Fruit fly (Drosophila melanogaster) whole organism, embryonic: Measurements from ENCODE around the gene inaF-B.

ENCODE experiments used
- Bgb ChIP-seq: fragments of 200-800 bp; sonication (Bioruptor generic); IDR thresholded peaks from 2 replicates; pipeline ENCODE4 v1.3.6; 2022; ENCODE audit warnings: missing biosample characterization, missing genetic modification characterization; ENCODE audit not compliant: partially characterized antibody
- CG10565 ChIP-seq: fragments of 200-800 bp; sonication (Bioruptor generic); optimal IDR thresholded peaks from 3 replicates; lab custom pipeline; 2016; ENCODE audit warnings: missing biosample characterization, mild to moderate bottlenecking, missing genetic modification characterization
- CG11398 ChIP-seq: fragments of 200-800 bp; sonication (Bioruptor generic); optimal IDR thresholded peaks from 2 replicates; lab custom pipeline; 2016; ENCODE audit warnings: missing biosample characterization, missing genetic modification characterization
- CG12942 ChIP-seq: fragments of 200-800 bp; sonication (Bioruptor generic); optimal IDR thresholded peaks from 3 replicates; lab custom pipeline; 2016; ENCODE audit warnings: missing biosample characterization, missing genetic modification characterization
- CG13894 ChIP-seq: fragments of 200-800 bp; sonication (Bioruptor generic); optimal IDR thresholded peaks from 3 replicates; lab custom pipeline; 2018; ENCODE audit warnings: missing biosample characterization, mild to moderate bottlenecking, missing genetic modification characterization, moderate library complexity
- CG16863 ChIP-seq: fragments of 200-800 bp; sonication (Bioruptor generic); optimal IDR thresholded peaks from 3 replicates; lab custom pipeline; 2016; ENCODE audit warnings: missing biosample characterization, missing genetic modification characterization
- CG17912 ChIP-seq: fragments of 200-800 bp; sonication (Bioruptor generic); optimal IDR thresholded peaks from 2 replicates; lab custom pipeline; 2018; ENCODE audit warnings: missing biosample characterization, mild to moderate bottlenecking, missing genetic modification characterization
- CG18764 ChIP-seq: fragments of 200-800 bp; sonication (Bioruptor generic); optimal IDR thresholded peaks from 3 replicates; lab custom pipeline; 2016; ENCODE audit warnings: missing biosample characterization, missing genetic modification characterization
- CG2199 ChIP-seq: fragments of 200-800 bp; sonication (Bioruptor generic); IDR thresholded peaks from 3 replicates; pipeline ENCODE4 v1.3.6; 2022; ENCODE audit warnings: missing biosample characterization, missing genetic modification characterization
- CG6854 ChIP-seq: fragments of 200-800 bp; sonication (Bioruptor generic); optimal IDR thresholded peaks from 3 replicates; lab custom pipeline; 2017; ENCODE audit warnings: missing biosample characterization, mild to moderate bottlenecking, missing genetic modification characterization
- CG9609 ChIP-seq: fragments of 200-800 bp; sonication (Bioruptor generic); optimal IDR thresholded peaks from 3 replicates; lab custom pipeline; 2016; ENCODE audit warnings: missing biosample characterization, missing genetic modification characterization
- CG9797 ChIP-seq: fragments of 200-800 bp; sonication (Bioruptor generic); optimal IDR thresholded peaks from 3 replicates; lab custom pipeline; 2018; ENCODE audit warnings: missing biosample characterization, mild to moderate bottlenecking, missing genetic modification characterization
- H15 ChIP-seq: fragments of 200-800 bp; sonication (Bioruptor generic); IDR thresholded peaks from 3 replicates; pipeline ENCODE4 v1.3.6; 2022; ENCODE audit warnings: missing biosample characterization, missing genetic modification characterization
- HHEX ChIP-seq: fragments of 200-800 bp; sonication (Bioruptor generic); optimal IDR thresholded peaks from 3 replicates; lab custom pipeline; 2017; ENCODE audit warnings: missing biosample characterization, mild to moderate bottlenecking, missing genetic modification characterization, missing genetic modification reagents
- Hand ChIP-seq: fragments of 200-800 bp; sonication (Bioruptor generic); optimal IDR thresholded peaks from 2 replicates; lab custom pipeline; 2017; ENCODE audit warnings: mild to moderate bottlenecking, missing biosample characterization, missing genetic modification reagents, missing genetic modification characterization
- HmgZ ChIP-seq: fragments of 200-800 bp; sonication (Bioruptor generic); optimal IDR thresholded peaks from 2 replicates; lab custom pipeline; 2018; ENCODE audit warnings: missing biosample characterization, mild to moderate bottlenecking, missing genetic modification characterization
- Hmx ChIP-seq: fragments of 200-800 bp; sonication (Bioruptor generic); optimal IDR thresholded peaks from 2 replicates; lab custom pipeline; 2016; ENCODE audit warnings: missing biosample characterization, missing genetic modification characterization
- Nf-YA ChIP-seq: fragments of 200-800 bp; sonication (Bioruptor generic); IDR thresholded peaks from 2 replicates; pipeline ENCODE4 v1.3.6; 2022; ENCODE audit warnings: missing biosample characterization, missing genetic modification characterization
- Ptx1 ChIP-seq: fragments of 200-800 bp; sonication (Bioruptor generic); IDR thresholded peaks from 2 replicates; pipeline ENCODE4 v1.3.6; 2022; ENCODE audit warnings: missing biosample characterization, missing genetic modification characterization
- Side ChIP-seq: fragments of 200-800 bp; sonication (Bioruptor generic); optimal IDR thresholded peaks from 2 replicates; lab custom pipeline; 2016; ENCODE audit warnings: missing biosample characterization, missing genetic modification characterization
- Sin3A ChIP-seq: fragments of >200 bp; optimal IDR thresholded peaks from 2 replicates; lab custom pipeline; 2018
- Six4 ChIP-seq: fragments of 200-800 bp; sonication (Bioruptor generic); optimal IDR thresholded peaks from 2 replicates; lab custom pipeline; 2016; ENCODE audit warnings: missing biosample characterization, missing genetic modification characterization
- ac ChIP-seq: fragments of 200-800 bp; sonication (Bioruptor generic); optimal IDR thresholded peaks from 3 replicates; lab custom pipeline; 2017; ENCODE audit warnings: missing biosample characterization, mild to moderate bottlenecking, missing genetic modification characterization
- ara ChIP-seq: fragments of 200-800 bp; sonication (Bioruptor generic); IDR thresholded peaks from 2 replicates; pipeline ENCODE4 v1.3.6; 2022; ENCODE audit warnings: missing biosample characterization, missing genetic modification characterization
- bab2 ChIP-seq: fragments of 200-800 bp; sonication (Bioruptor generic); optimal IDR thresholded peaks from 2 replicates; lab custom pipeline; 2016; ENCODE audit warnings: missing biosample characterization, missing genetic modification characterization
- bcd ChIP-seq: fragments of 200-800 bp; sonication (Bioruptor generic); optimal IDR thresholded peaks from 2 replicates; lab custom pipeline; 2017; ENCODE audit warnings: missing biosample characterization, mild to moderate bottlenecking, missing genetic modification characterization
- bigmax ChIP-seq: fragments of 200-800 bp; sonication (Bioruptor generic); optimal IDR thresholded peaks from 2 replicates; lab custom pipeline; 2018; ENCODE audit warnings: missing biosample characterization, mild to moderate bottlenecking, missing genetic modification characterization
- ci ChIP-seq: fragments of 200-800 bp; sonication (Bioruptor generic); IDR thresholded peaks from 3 replicates; pipeline ENCODE4 v1.3.6; 2022; ENCODE audit warnings: missing biosample characterization, missing genetic modification characterization
- crol ChIP-seq: fragments of 200-800 bp; sonication (Bioruptor generic); IDR thresholded peaks from 2 replicates; pipeline ENCODE4 v1.3.6; 2022; ENCODE audit warnings: missing biosample characterization, missing genetic modification characterization
- eve ChIP-seq, 2 experiments: fragments of >200 bp; optimal IDR thresholded peaks; 2 replicates each; lab custom pipeline; 2017; ENCODE audit warnings: missing biosample characterization in 2 of 2, missing genetic modification characterization in 2 of 2
- exex ChIP-seq: fragments of 200-800 bp; sonication (Bioruptor generic); optimal IDR thresholded peaks from 4 replicates; lab custom pipeline; 2018; ENCODE audit warnings: missing biosample characterization, mild to moderate bottlenecking, missing genetic modification characterization, moderate library complexity
- hkb ChIP-seq, 2 experiments: fragments of 200-800 bp in 1 of 2; fragments of >200 bp in 1 of 2; sonication (Bioruptor generic) in 1 of 2; IDR thresholded peaks in 1 of 2; optimal IDR thresholded peaks in 1 of 2; 2 replicates each; pipeline versions ENCODE4 v1.3.6 to Lab custom; 2017 to 2022; ENCODE audit warnings: missing biosample characterization in 1 of 2, missing genetic modification characterization in 1 of 2
- ind ChIP-seq: fragments of 200-800 bp; sonication (Bioruptor generic); optimal IDR thresholded peaks from 3 replicates; lab custom pipeline; 2016; ENCODE audit warnings: missing biosample characterization, missing genetic modification characterization
- kah ChIP-seq: fragments of 200-800 bp; sonication (Bioruptor generic); optimal IDR thresholded peaks from 2 replicates; lab custom pipeline; 2018; ENCODE audit warnings: missing biosample characterization, mild to moderate bottlenecking, missing genetic modification characterization
- luna ChIP-seq: fragments of 200-800 bp; sonication (Bioruptor generic); optimal IDR thresholded peaks from 2 replicates; lab custom pipeline; 2016; ENCODE audit warnings: missing biosample characterization, missing genetic modification characterization
- nom ChIP-seq: fragments of 200-800 bp; sonication (Bioruptor generic); optimal IDR thresholded peaks from 2 replicates; lab custom pipeline; 2017; ENCODE audit warnings: missing biosample characterization, missing genetic modification characterization, mild to moderate bottlenecking, moderate library complexity, missing genetic modification reagents
- onecut ChIP-seq: fragments of 200-800 bp; sonication (Bioruptor generic); IDR thresholded peaks from 2 replicates; pipeline ENCODE4 v1.3.6; 2022; ENCODE audit warnings: missing biosample characterization, missing genetic modification characterization
- org-1 ChIP-seq: fragments of 200-800 bp; sonication (Bioruptor generic); optimal IDR thresholded peaks from 2 replicates; lab custom pipeline; 2017; ENCODE audit warnings: missing biosample characterization, missing genetic modification characterization
- phol ChIP-seq: fragments of 200-800 bp; sonication (Bioruptor generic); optimal IDR thresholded peaks from 3 replicates; lab custom pipeline; 2018; ENCODE audit warnings: missing biosample characterization, mild to moderate bottlenecking, missing genetic modification characterization, moderate library complexity
- salm ChIP-seq: fragments of 200-800 bp; sonication (Bioruptor generic); optimal IDR thresholded peaks from 2 replicates; lab custom pipeline; 2018; ENCODE audit warnings: missing biosample characterization, mild to moderate bottlenecking, missing genetic modification characterization
- sc ChIP-seq, 3 experiments: fragments of >200 bp in 2 of 3; fragments of 200-800 bp in 1 of 3; sonication (Bioruptor generic) in 1 of 3; optimal IDR thresholded peaks; 2 replicates in 2 of 3; 3 replicates in 1 of 3; lab custom pipeline; 2017; ENCODE audit warnings: mild to moderate bottlenecking in 1 of 3, missing biosample characterization in 1 of 3, missing genetic modification characterization in 1 of 3, missing genetic modification reagents in 1 of 3
- seq ChIP-seq: fragments of 200-800 bp; sonication (Bioruptor generic); IDR thresholded peaks from 2 replicates; pipeline ENCODE4 v1.3.6; 2022; ENCODE audit warnings: missing biosample characterization, missing genetic modification characterization
- sim ChIP-seq: fragments of 200-800 bp; sonication (Bioruptor generic); IDR thresholded peaks from 2 replicates; pipeline ENCODE4 v1.3.6; 2022; ENCODE audit warnings: missing biosample characterization, missing genetic modification characterization
- so ChIP-seq: fragments of 200-800 bp; sonication (Bioruptor generic); IDR thresholded peaks from 3 replicates; pipeline ENCODE4 v1.3.6; 2022; ENCODE audit warnings: missing biosample characterization, missing genetic modification characterization
- sqz ChIP-seq: fragments of 200-800 bp; sonication (Bioruptor generic); optimal IDR thresholded peaks from 3 replicates; lab custom pipeline; 2018; ENCODE audit warnings: missing biosample characterization, mild to moderate bottlenecking, missing genetic modification characterization
- tio ChIP-seq: fragments of 200-800 bp; sonication (Bioruptor generic); optimal IDR thresholded peaks from 2 replicates; lab custom pipeline; 2017; ENCODE audit warnings: missing biosample characterization, missing genetic modification characterization, inconsistent platforms
- tna ChIP-seq: fragments of 200-800 bp; sonication (Bioruptor generic); IDR thresholded peaks from 2 replicates; pipeline ENCODE4 v1.3.6; 2022; ENCODE audit warnings: missing biosample characterization, missing genetic modification characterization; ENCODE audit not compliant: partially characterized antibody
- twi ChIP-seq: fragments of 200-800 bp; optimal IDR thresholded peaks from 2 replicates; lab custom pipeline; 2019; ENCODE audit warnings: missing biosample characterization, mild to moderate bottlenecking, missing genetic modification characterization, moderate library complexity
- vnd ChIP-seq: fragments of 200-800 bp; sonication (Bioruptor generic); IDR thresholded peaks from 3 replicates; pipeline ENCODE4 v1.3.6; 2022; ENCODE audit warnings: missing biosample characterization, missing genetic modification characterization; ENCODE audit not compliant: partially characterized antibody

inaF-B gene

dm6 chrX:11694959-11695882, 37.3 kb downstream of the inaF-B start, which contains the start of gene PhKgamma (continued):
- TF ChIP-seq vnd (GFP tag; lab: Robert Waterston, UW) (peak; percentile 78), ci (GFP tag; lab: Robert Waterston, UW) (no peak), CG17912 (GFP tag; lab: Kevin White, UChicago) (peak; percentile 45), CG18764 (GFP tag; lab: Kevin White, UChicago) (no peak), so (no peak), eve (GFP tag; optimal IDR thresholded peaks at IDR 0.05; lab: Kevin White, UChicago) (no peak), CG2199 (GFP tag; lab: Robert Waterston, UW) (no peak), CG6854 (GFP tag; lab: Kevin White, UChicago) (peak; percentile 33), HHEX (GFP tag; lab: Kevin White, UChicago) (no peak), hkb (optimal IDR thresholded peaks at IDR 0.05; lab: Kevin White, UChicago) (no peak), hkb (GFP tag; IDR thresholded peaks at IDR 0.05; lab: Robert Waterston, UW) (no peak), CG9797 (peak; percentile 44), Nf-YA (GFP tag; lab: Robert Waterston, UW) (no peak), onecut (GFP tag; lab: Robert Waterston, UW) (no peak; the same call in 1 of the 2 replicates), H15 (GFP tag; lab: Robert Waterston, UW) (no peak; the same call in 2 of the 3 replicates), bigmax (GFP tag; lab: Kevin White, UChicago) (peak; percentile 22), CG13894 (tag; lab: Kevin White, UChicago) (peak; percentile 81), ind (no peak), Bgb (GFP tag; lab: Robert Waterston, UW) (peak; percentile 97), CG9609 (GFP tag; lab: Kevin White, UChicago) (peak; percentile 9), exex (tag; lab: Kevin White, UChicago) (peak; percentile 51), HmgZ (tag; lab: Kevin White, UChicago) (peak; percentile 78), luna (GFP tag; lab: Kevin White, UChicago) (no peak), sc (optimal IDR thresholded peaks at IDR 0.05; lab: Kevin White, UChicago) (no peak), sc (GFP tag; optimal IDR thresholded peaks at IDR 0.05; lab: Kevin White, UChicago) (no peak), ac (GFP tag; lab: Kevin White, UChicago) (no peak), CG11398 (GFP tag; lab: Kevin White, UChicago) (no peak), Six4 (GFP tag; lab: Kevin White, UChicago) (no peak), ara (GFP tag; lab: Robert Waterston, UW) (no peak), bcd (GFP tag; lab: Kevin White, UChicago) (no peak), tna (GFP tag; lab: Robert Waterston, UW) (peak; percentile 80), tio (GFP tag; lab: Kevin White, UChicago) (no peak), kah (no peak), CG16863 (GFP tag; lab: Kevin White, UChicago) (no peak), phol (tag; lab: Kevin White, UChicago) (peak; percentile 63), salm (tag; lab: Kevin White, UChicago) (no peak), Sin3A (lab: Kevin White, UChicago) (peak; percentile 64), twi (no peak), Hmx (GFP tag; lab: Kevin White, UChicago) (no peak), bab2 (GFP tag; lab: Kevin White, UChicago) (no peak), crol (GFP tag; lab: Robert Waterston, UW) (no peak), sim (GFP tag; lab: Robert Waterston, UW) (no peak), CG12942 (peak; percentile 29), nom (GFP tag; lab: Kevin White, UChicago) (peak; percentile 82), seq (GFP tag; lab: Robert Waterston, UW) (no peak), Ptx1 (GFP tag; lab: Robert Waterston, UW) (no peak), sqz (no peak), CG10565 (no peak), org-1 (GFP tag; lab: Kevin White, UChicago) (no peak), Hand (peak; percentile 33), Side (GFP tag; lab: Kevin White, UChicago) (peak; percentile 2)
